Fruit fly (Drosophila melanogaster) whole organism: ENCODE data around the gene r-cup.

Experiments
- CG8478 ChIP-seq: fragments of >200 bp; optimal IDR thresholded peaks from 2 replicates; lab custom pipeline; 2018; ENCODE audit warnings: inconsistent platforms
- Dll ChIP-seq: fragments of >200 bp; optimal IDR thresholded peaks from 2 replicates; lab custom pipeline; 2017
- EcR ChIP-seq, 2 experiments: fragments of >200 bp; optimal IDR thresholded peaks; 2 replicates each; lab custom pipeline; 2017; ENCODE audit warnings: missing biosample characterization in 2 of 2, missing genetic modification characterization in 2 of 2, missing genetic modification reagents in 2 of 2
- pan ChIP-seq: fragments of >200 bp; optimal IDR thresholded peaks from 2 replicates; lab custom pipeline; 2017
- psq ChIP-seq: fragments of >200 bp; optimal IDR thresholded peaks from 2 replicates; lab custom pipeline; 2017
- usp ChIP-seq: fragments of >200 bp; optimal IDR thresholded peaks from 2 replicates; lab custom pipeline; 2017; ENCODE audit warnings: missing biosample characterization, missing genetic modification characterization, mixed read lengths

Gene r-cup

dm6 chrX:21025788-21026187, at the start of gene r-cup:
r-cup (minus strand) TSS chrX:21025888.
- no peak for TF ChIP-seq usp
- no peak for TF ChIP-seq psq (lab: Kevin White, UChicago)
- TF ChIP-seq pan (lab: Kevin White, UChicago): no peak
- TF ChIP-seq CG8478: no peak
- no peak for TF ChIP-seq EcR (GFP tag; optimal IDR thresholded peaks at IDR 0.05; lab: Kevin White, UChicago)
- no peak for TF ChIP-seq Dll (lab: Kevin White, UChicago)

DNA sequence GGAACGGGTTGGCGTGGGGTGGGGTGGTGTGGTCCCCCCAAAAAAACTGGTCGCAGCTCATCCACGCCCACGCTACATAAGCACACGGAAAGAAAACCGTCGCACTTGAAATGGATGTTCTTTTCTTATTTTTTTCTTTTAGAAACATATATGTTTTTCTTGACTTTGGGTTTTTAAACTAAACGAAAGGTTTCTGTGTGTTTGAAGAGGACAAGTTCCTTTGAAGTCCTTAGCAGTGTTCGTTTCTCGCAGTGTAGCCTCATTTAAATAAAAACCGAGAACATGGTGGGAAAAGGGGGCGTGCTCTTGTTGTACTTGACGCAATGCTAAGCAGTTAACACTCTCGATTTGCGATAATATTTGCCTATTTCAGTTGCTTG, 48.6 kb upstream of the r-cup start:
- TF ChIP-seq Dll (lab: Kevin White, UChicago) (no peak), EcR (GFP tag; optimal IDR thresholded peaks at IDR 0.05; lab: Kevin White, UChicago) (no peak), psq (lab: Kevin White, UChicago) (no peak), usp (no peak), pan (lab: Kevin White, UChicago) (no peak), CG8478 (no peak)

- TF ChIP-seq psq (lab: Kevin White, UChicago) (no peak), CG8478 (no peak)
These were observed 48.1 kb upstream of the r-cup start for dm6 chrX:21073641-21074328.

- TF ChIP-seq psq (lab: Kevin White, UChicago): no peak
- TF ChIP-seq CG8478: no peak
- TF ChIP-seq EcR (GFP tag; optimal IDR thresholded peaks at IDR 0.05; lab: Kevin White, UChicago): peak in 1 of 2 experiments; percentile 13
These were observed 47.3 kb upstream of the r-cup start for dm6 chrX:21072953-21073352.

dm6 chrX:21071693-21072357, 46.1 kb upstream of the r-cup start:
- TF ChIP-seq psq (lab: Kevin White, UChicago) (no peak), EcR (GFP tag; optimal IDR thresholded peaks at IDR 0.05; lab: Kevin White, UChicago) (peak; percentile 35 to 73)

dm6 chrX:21067908-21068307, 42.2 kb upstream of the r-cup start:
- no peak for TF ChIP-seq usp
- TF ChIP-seq pan (lab: Kevin White, UChicago): no peak
- no peak for TF ChIP-seq Dll (lab: Kevin White, UChicago)
- no peak for TF ChIP-seq EcR (GFP tag; optimal IDR thresholded peaks at IDR 0.05; lab: Kevin White, UChicago)
- no peak for TF ChIP-seq psq (lab: Kevin White, UChicago)
- TF ChIP-seq CG8478: no peak

dm6 chrX:21067474-21067873, 41.8 kb upstream of the r-cup start, which contains the start of gene CG32512:
CG32512 (minus strand) TSS chrX:21067540.
- TF ChIP-seq Dll (lab: Kevin White, UChicago) (no peak), psq (lab: Kevin White, UChicago) (no peak), CG8478 (no peak), usp (no peak), EcR (GFP tag; optimal IDR thresholded peaks at IDR 0.05; lab: Kevin White, UChicago) (no peak), pan (lab: Kevin White, UChicago) (no peak)

DNA sequence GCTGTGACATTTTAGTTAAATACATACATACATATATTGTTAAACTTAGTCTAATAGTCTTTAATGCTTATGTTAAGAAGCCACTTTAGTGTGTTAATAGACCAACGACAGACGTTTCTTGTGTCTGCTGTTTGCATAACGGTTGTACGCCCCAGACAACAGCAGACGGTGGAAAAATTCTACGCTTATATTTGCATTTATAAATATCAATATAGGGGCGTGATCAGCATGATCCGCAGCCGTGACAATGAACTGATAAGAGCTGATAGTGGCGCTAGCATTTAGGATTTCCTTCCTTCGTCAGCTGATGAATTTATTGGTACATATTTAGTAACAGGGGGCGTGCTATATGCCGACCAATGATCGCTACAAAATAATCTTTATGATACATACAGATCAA, 40.1 kb upstream of the r-cup start:
- TF ChIP-seq EcR (GFP tag; optimal IDR thresholded peaks at IDR 0.05; lab: Kevin White, UChicago) (no peak), pan (lab: Kevin White, UChicago) (no peak), CG8478 (no peak), Dll (lab: Kevin White, UChicago) (no peak), usp (no peak), psq (lab: Kevin White, UChicago) (no peak)

DNA sequence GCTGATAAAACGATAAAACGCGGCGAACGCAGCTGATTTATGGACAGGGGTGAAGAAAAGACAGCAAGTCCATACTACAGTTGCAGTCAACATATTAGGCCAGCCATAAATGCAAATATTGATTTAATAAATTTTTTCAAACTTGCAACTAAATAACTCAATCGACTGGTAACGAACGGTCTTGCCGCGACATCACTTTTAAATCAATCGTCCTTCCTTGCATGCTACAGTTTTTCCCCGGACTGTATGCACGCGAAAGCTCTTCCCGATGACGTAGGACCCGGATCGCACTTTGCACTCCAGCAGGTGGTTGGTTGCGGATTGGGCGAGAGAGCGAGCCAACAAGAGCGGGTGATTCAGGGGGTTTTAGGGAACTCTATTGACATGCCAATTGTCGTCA, 39.2 kb upstream of the r-cup start:
- no peak for TF ChIP-seq pan (lab: Kevin White, UChicago)
- TF ChIP-seq CG8478: no peak
- TF ChIP-seq Dll (lab: Kevin White, UChicago): no peak
- no peak for TF ChIP-seq EcR (GFP tag; optimal IDR thresholded peaks at IDR 0.05; lab: Kevin White, UChicago)
- TF ChIP-seq psq (lab: Kevin White, UChicago): no peak
- TF ChIP-seq usp: no peak

dm6 chrX:21060579-21060978, 34.9 kb upstream of the r-cup start:
- TF ChIP-seq CG8478 (peak; percentile 29), pan (lab: Kevin White, UChicago) (no peak)

DNA sequence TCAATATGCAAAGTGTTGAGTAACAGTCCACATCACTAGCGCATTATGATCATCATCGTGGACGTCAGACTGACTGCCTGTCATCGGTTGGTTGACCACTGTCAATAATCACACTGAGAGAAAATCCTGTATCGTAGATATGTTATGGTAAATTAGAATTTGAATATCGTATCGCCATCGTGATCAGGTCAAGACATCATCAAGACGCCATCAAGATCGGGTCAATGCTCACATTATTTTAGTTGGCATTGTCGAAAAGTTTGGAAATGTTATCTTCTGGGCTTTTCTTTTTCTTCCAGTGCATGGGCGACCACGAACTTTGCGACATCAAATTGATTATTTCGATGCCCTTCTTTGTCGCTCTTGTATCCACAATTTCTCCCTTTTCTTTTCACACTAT, 33.3 kb upstream of the r-cup start:
- TF ChIP-seq CG8478 (no peak), psq (lab: Kevin White, UChicago) (no peak), pan (lab: Kevin White, UChicago) (no peak), usp (no peak), EcR (GFP tag; optimal IDR thresholded peaks at IDR 0.05; lab: Kevin White, UChicago) (no peak), Dll (lab: Kevin White, UChicago) (no peak)

dm6 chrX:21058437-21058836, 32.7 kb upstream of the r-cup start:
- TF ChIP-seq usp: no peak
- no peak for TF ChIP-seq EcR (GFP tag; optimal IDR thresholded peaks at IDR 0.05; lab: Kevin White, UChicago)
- TF ChIP-seq CG8478: no peak
- TF ChIP-seq pan (lab: Kevin White, UChicago): no peak
- TF ChIP-seq Dll (lab: Kevin White, UChicago): no peak
- no peak for TF ChIP-seq psq (lab: Kevin White, UChicago)

DNA sequence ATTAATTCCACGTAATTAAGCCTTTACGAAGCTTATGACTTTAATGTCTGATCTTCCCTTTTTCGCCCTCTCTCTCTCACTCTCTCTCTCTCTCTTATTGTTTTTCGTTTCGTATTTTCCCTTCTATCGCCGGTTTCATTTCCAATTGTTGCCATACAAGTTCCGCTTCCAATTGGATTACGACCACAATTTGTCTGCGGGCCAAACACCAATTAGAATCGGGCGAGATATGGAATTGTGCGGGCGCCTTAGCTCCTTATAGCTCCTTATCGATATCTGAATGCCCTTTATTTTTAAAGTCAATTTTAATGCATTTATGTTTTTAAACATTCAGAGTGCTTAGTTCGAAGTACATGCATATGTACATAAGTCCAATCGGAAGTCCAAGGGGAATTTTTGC, 31.0 kb upstream of the r-cup start:
- TF ChIP-seq CG8478: no peak
- no peak for TF ChIP-seq EcR (GFP tag; optimal IDR thresholded peaks at IDR 0.05; lab: Kevin White, UChicago)
